Worm (Caenorhabditis elegans) whole organism, L2 larva: ENCODE data around the gene spp-3.

Experiments used
- C34F6.9 ChIP-seq: fragments of 150-350 bp; optimal IDR thresholded peaks from 2 replicates; lab custom pipeline; 2014; ENCODE audit warnings: missing biosample characterization, missing genetic modification characterization
- F13H6.1 ChIP-seq: sonication (generic microtip); optimal IDR thresholded peaks from 2 replicates; lab custom pipeline; 2016; ENCODE audit warnings: missing genetic modification characterization, missing compliant biosample characterization
- R02D3.7 ChIP-seq: fragments of 150-350 bp; optimal IDR thresholded peaks from 2 replicates; lab custom pipeline; 2014; ENCODE audit warnings: missing biosample characterization, missing genetic modification characterization
- Y55F3AM.14 ChIP-seq: fragments of 200-800 bp; sonication (Bioruptor generic); optimal IDR thresholded peaks from 2 replicates; lab custom pipeline; 2018; ENCODE audit warnings: mild to moderate bottlenecking, missing genetic modification characterization, missing compliant biosample characterization
- ZK546.5 ChIP-seq: sonication (generic microtip); optimal IDR thresholded peaks from 2 replicates; lab custom pipeline; 2017; ENCODE audit warnings: missing biosample characterization, missing genetic modification characterization
- alr-1 ChIP-seq: fragments of 150-350 bp; optimal IDR thresholded peaks from 2 replicates; lab custom pipeline; 2014; ENCODE audit warnings: missing biosample characterization, missing genetic modification characterization
- aly-2 ChIP-seq: fragments of 150-350 bp; optimal IDR thresholded peaks from 2 replicates; lab custom pipeline; 2014; ENCODE audit warnings: missing biosample characterization, missing genetic modification characterization
- ama-1 ChIP-seq: fragments of 150-350 bp; optimal IDR thresholded peaks from 2 replicates; lab custom pipeline; 2018; ENCODE audit warnings: inconsistent platforms
- blmp-1 ChIP-seq: sonication (generic microtip); optimal IDR thresholded peaks from 2 replicates; lab custom pipeline; 2017; ENCODE audit warnings: missing genetic modification characterization, mild to moderate bottlenecking, missing compliant biosample characterization, antibody characterized with exemption, moderate library complexity; ENCODE audit not compliant: insufficient read depth
- ceh-16 ChIP-seq: fragments of 150-350 bp; optimal IDR thresholded peaks from 2 replicates; lab custom pipeline; 2014; ENCODE audit warnings: missing biosample characterization, missing genetic modification characterization
- ceh-82 ChIP-seq: fragments of 150-350 bp; optimal IDR thresholded peaks from 2 replicates; lab custom pipeline; 2014; ENCODE audit warnings: missing biosample characterization, missing genetic modification characterization
- crh-2 ChIP-seq: sonication (generic microtip); optimal IDR thresholded peaks from 2 replicates; lab custom pipeline; 2017; ENCODE audit warnings: missing biosample characterization, missing genetic modification characterization
- dmd-4 ChIP-seq: sonication (generic microtip); optimal IDR thresholded peaks from 2 replicates; lab custom pipeline; 2017; ENCODE audit warnings: missing biosample characterization, missing genetic modification characterization
- elt-1 ChIP-seq: fragments of 150-350 bp; optimal IDR thresholded peaks from 2 replicates; lab custom pipeline; 2014; ENCODE audit warnings: missing biosample characterization, missing genetic modification characterization
- elt-3 ChIP-seq: sonication (generic microtip); optimal IDR thresholded peaks from 2 replicates; lab custom pipeline; 2017; ENCODE audit warnings: missing biosample characterization, missing genetic modification characterization
- fos-1 ChIP-seq: fragments of 150-350 bp; optimal IDR thresholded peaks from 2 replicates; lab custom pipeline; 2014; ENCODE audit warnings: missing biosample characterization, missing genetic modification characterization
- gmeb-1 ChIP-seq: fragments of 150-350 bp; optimal IDR thresholded peaks from 2 replicates; lab custom pipeline; 2014; ENCODE audit warnings: missing biosample characterization, missing genetic modification characterization
- lin-11 ChIP-seq: fragments of 150-350 bp; sonication (generic microtip); optimal IDR thresholded peaks from 2 replicates; lab custom pipeline; 2014; ENCODE audit warnings: missing biosample characterization, missing genetic modification characterization, inconsistent platforms, mixed read lengths
- lin-39 ChIP-seq: fragments of 150-350 bp; optimal IDR thresholded peaks from 2 replicates; lab custom pipeline; 2014; ENCODE audit warnings: missing biosample characterization, missing genetic modification reagents, missing genetic modification characterization
- lsy-2 ChIP-seq, 2 experiments: fragments of 150-350 bp in 1 of 2; sonication (generic microtip) in 1 of 2; optimal IDR thresholded peaks; 2 replicates each; lab custom pipeline; 2014 to 2017; ENCODE audit warnings: missing biosample characterization in 2 of 2, missing genetic modification characterization in 2 of 2
- mab-5 ChIP-seq: fragments of 150-350 bp; optimal IDR thresholded peaks from 2 replicates; lab custom pipeline; 2014; ENCODE audit warnings: missing biosample characterization, missing genetic modification characterization
- mdl-1 ChIP-seq, 2 experiments: fragments of 150-350 bp in 1 of 2; sonication (generic microtip) in 1 of 2; optimal IDR thresholded peaks; 2 replicates each; lab custom pipeline; 2017; ENCODE audit warnings: missing biosample characterization in 2 of 2, missing genetic modification characterization in 2 of 2
- nhr-12 ChIP-seq: fragments of 150-350 bp; optimal IDR thresholded peaks from 2 replicates; lab custom pipeline; 2014; ENCODE audit warnings: missing biosample characterization, missing genetic modification characterization
- nhr-129 ChIP-seq: fragments of 150-350 bp; optimal IDR thresholded peaks from 2 replicates; lab custom pipeline; 2014; ENCODE audit warnings: missing biosample characterization, missing genetic modification characterization
- nhr-21 ChIP-seq: fragments of 150-350 bp; optimal IDR thresholded peaks from 2 replicates; lab custom pipeline; 2014; ENCODE audit warnings: missing biosample characterization, missing genetic modification characterization
- nhr-237 ChIP-seq: fragments of 150-350 bp; optimal IDR thresholded peaks from 2 replicates; lab custom pipeline; 2014; ENCODE audit warnings: missing biosample characterization, missing genetic modification characterization
- nhr-25 ChIP-seq: fragments of 150-350 bp; sonication (generic microtip); optimal IDR thresholded peaks from 3 replicates; lab custom pipeline; 2014; ENCODE audit warnings: missing biosample characterization, missing genetic modification characterization
- nhr-6 ChIP-seq: fragments of 150-350 bp; optimal IDR thresholded peaks from 2 replicates; lab custom pipeline; 2014; ENCODE audit warnings: missing biosample characterization, missing genetic modification characterization
- nhr-77 ChIP-seq: fragments of 150-350 bp; optimal IDR thresholded peaks from 2 replicates; lab custom pipeline; 2014; ENCODE audit warnings: missing biosample characterization, missing genetic modification characterization
- peb-1 ChIP-seq: fragments of 150-350 bp; optimal IDR thresholded peaks from 2 replicates; lab custom pipeline; 2014; ENCODE audit warnings: missing biosample characterization, missing genetic modification characterization
- sem-4 ChIP-seq: fragments of 150-350 bp; optimal IDR thresholded peaks from 2 replicates; lab custom pipeline; 2014; ENCODE audit warnings: missing biosample characterization, missing genetic modification reagents, missing genetic modification characterization
- skn-1 ChIP-seq: sonication (generic microtip); optimal IDR thresholded peaks from 2 replicates; lab custom pipeline; 2017; ENCODE audit warnings: missing biosample characterization, missing genetic modification characterization
- sma-3 ChIP-seq: sonication (generic microtip); optimal IDR thresholded peaks from 2 replicates; lab custom pipeline; 2016; ENCODE audit warnings: missing genetic modification reagents, missing genetic modification characterization, missing compliant biosample characterization
- sma-9 ChIP-seq, 2 experiments: fragments of 150-350 bp in 1 of 2; sonication (generic microtip) in 1 of 2; optimal IDR thresholded peaks; 2 replicates each; lab custom pipeline; 2014 to 2016; ENCODE audit warnings: missing genetic modification characterization in 2 of 2, mild to moderate bottlenecking in 1 of 2, missing biosample characterization in 1 of 2, missing compliant biosample characterization in 1 of 2, missing genetic modification reagents in 1 of 2, moderate library complexity in 1 of 2
- unc-39 ChIP-seq: fragments of 150-350 bp; optimal IDR thresholded peaks from 2 replicates; lab custom pipeline; 2014; ENCODE audit warnings: missing biosample characterization, missing genetic modification characterization
- unc-55 ChIP-seq: fragments of 150-350 bp; sonication (generic microtip); optimal IDR thresholded peaks from 3 replicates; lab custom pipeline; 2014; ENCODE audit warnings: missing biosample characterization, missing genetic modification reagents, missing genetic modification characterization
- unc-62 ChIP-seq: fragments of 150-350 bp; optimal IDR thresholded peaks from 2 replicates; lab custom pipeline; 2014; ENCODE audit warnings: missing biosample characterization, missing genetic modification reagents, missing genetic modification characterization
- zag-1 ChIP-seq: fragments of 150-350 bp; optimal IDR thresholded peaks from 2 replicates; lab custom pipeline; 2014; ENCODE audit warnings: missing biosample characterization, missing genetic modification characterization
- ztf-11 ChIP-seq: sonication (generic microtip); optimal IDR thresholded peaks from 2 replicates; lab custom pipeline; 2017; ENCODE audit warnings: missing biosample characterization, missing genetic modification characterization
- ztf-4 ChIP-seq: fragments of 150-350 bp; optimal IDR thresholded peaks from 2 replicates; lab custom pipeline; 2014; ENCODE audit warnings: missing biosample characterization, missing genetic modification characterization

Gene spp-3

ce11 chrX:7343747-7344146, 28.6 kb upstream of the spp-3 start, which contains the start of gene C07D8.5:
TSS of gene C07D8.5 (plus strand) at chrX:7344047.
- TF ChIP-seq nhr-77 (tag; lab: Kevin White, UChicago) (no peak), ZK546.5 (tag; lab: Kevin White, UChicago) (no peak)
- TF ChIP-seq, all 48 proteins: peak for 0

- TF ChIP-seq nhr-237 (tag; lab: Kevin White, UChicago) (no peak), fos-1 (tag; lab: Kevin White, UChicago) (peak; percentile 39), Y55F3AM.14 (GFP tag; lab: Kevin White, UChicago) (no peak), elt-1 (no peak), crh-2 (tag; lab: Kevin White, UChicago) (peak; percentile 5), C34F6.9 (no peak), skn-1 (tag; lab: Kevin White, UChicago) (peak; percentile 76)
Measured at ce11 chrX:7343218-7343617, 28.1 kb upstream of the spp-3 start.

- TF ChIP-seq unc-62 (GFP tag; lab: Kevin White, UChicago) (no peak), aly-2 (tag; lab: Kevin White, UChicago) (no peak), fos-1 (tag; lab: Kevin White, UChicago) (peak; percentile 96), gmeb-1 (tag; lab: Kevin White, UChicago) (peak; percentile 40), ZK546.5 (tag; lab: Kevin White, UChicago) (no peak), nhr-25 (tag; lab: Kevin White, UChicago) (no peak), zag-1 (tag; lab: Kevin White, UChicago) (no peak), sma-9 (GFP tag; optimal IDR thresholded peaks at IDR 0.05; lab: Kevin White, UChicago) (peak; percentile 79), sma-9 (tag; optimal IDR thresholded peaks at IDR 0.05; lab: Kevin White, UChicago) (no peak), blmp-1 (tag; lab: Kevin White, UChicago) (no peak), nhr-129 (tag; lab: Kevin White, UChicago) (peak; percentile 57), crh-2 (tag; lab: Kevin White, UChicago) (peak; percentile 78), skn-1 (tag; lab: Kevin White, UChicago) (peak; percentile 88), mdl-1 (tag; optimal IDR thresholded peaks at IDR 0.05; lab: Kevin White, UChicago) (peak in 1 of 2 experiments; percentile 9), nhr-21 (tag; lab: Kevin White, UChicago) (no peak), peb-1 (tag; lab: Kevin White, UChicago) (no peak), lsy-2 (tag; optimal IDR thresholded peaks at IDR 0.05; lab: Kevin White, UChicago) (peak in 1 of 2 experiments; percentile 25), F13H6.1 (tag; lab: Kevin White, UChicago) (peak; percentile 44), mab-5 (no peak), elt-3 (tag; lab: Kevin White, UChicago) (no peak), lin-39 (tag; lab: Kevin White, UChicago) (no peak), sma-3 (peak; percentile 37)
Measured at ce11 chrX:7340915-7341559, 25.9 kb upstream of the spp-3 start, which contains the start of gene C07D8.6. TSS of gene C07D8.6 (plus strand) at chrX:7341509.

ce11 chrX:7340394-7340793, 25.2 kb upstream of the spp-3 start:
- TF ChIP-seq blmp-1 (tag; lab: Kevin White, UChicago) (peak; percentile 10), sma-3 (no peak), lin-39 (tag; lab: Kevin White, UChicago) (no peak), elt-3 (tag; lab: Kevin White, UChicago) (no peak), crh-2 (tag; lab: Kevin White, UChicago) (no peak), ztf-4 (no peak), ZK546.5 (tag; lab: Kevin White, UChicago) (no peak), nhr-237 (tag; lab: Kevin White, UChicago) (no peak), unc-39 (tag; lab: Kevin White, UChicago) (no peak), ztf-11 (tag; lab: Kevin White, UChicago) (no peak), lin-11 (tag; lab: Kevin White, UChicago) (peak; percentile 22), ceh-16 (tag; lab: Kevin White, UChicago) (no peak), skn-1 (tag; lab: Kevin White, UChicago) (no peak), lsy-2 (tag; optimal IDR thresholded peaks at IDR 0.05; lab: Kevin White, UChicago) (peak in 1 of 2 experiments; percentile 5), nhr-6 (no peak), dmd-4 (tag; lab: Kevin White, UChicago) (no peak), nhr-21 (tag; lab: Kevin White, UChicago) (no peak), ceh-82 (tag; lab: Kevin White, UChicago) (no peak), nhr-12 (tag; lab: Kevin White, UChicago) (no peak), fos-1 (tag; lab: Kevin White, UChicago) (no peak), sma-9 (GFP tag; optimal IDR thresholded peaks at IDR 0.05; lab: Kevin White, UChicago) (no peak), sma-9 (tag; optimal IDR thresholded peaks at IDR 0.05; lab: Kevin White, UChicago) (no peak), elt-1 (no peak), nhr-129 (tag; lab: Kevin White, UChicago) (peak; percentile 0), peb-1 (tag; lab: Kevin White, UChicago) (no peak), unc-55 (GFP tag; lab: Kevin White, UChicago) (peak; percentile 31), alr-1 (no peak), mab-5 (no peak), gmeb-1 (tag; lab: Kevin White, UChicago) (no peak), aly-2 (tag; lab: Kevin White, UChicago) (no peak), R02D3.7 (tag; lab: Kevin White, UChicago) (no peak), sem-4 (tag; lab: Kevin White, UChicago) (no peak), ama-1 (lab: Kevin White, UChicago) (no peak), nhr-25 (tag; lab: Kevin White, UChicago) (peak; percentile 6)
